Fruit fly (Drosophila melanogaster) S2 (cell line): ENCODE data around the gene CG15629.

ENCODE experiments used
- CG8478 ChIP-seq: fragments of >200 bp; optimal IDR thresholded peaks from 2 replicates; lab custom pipeline; 2018
- CTCF ChIP-seq, 2 experiments: fragments of >200 bp; optimal IDR thresholded peaks; 2 replicates each; lab custom pipeline; 2018

The CG15629 gene

dm6 chr2L:4818056-4818455, 5.2 kb downstream of the CG15629 start, which contains the start of gene CG3225:
CG3225 (minus strand) TSS chr2L:4818245.
- TF ChIP-seq CTCF (optimal IDR thresholded peaks at IDR 0.05; lab: Kevin White, UChicago) (no peak), CG8478 (no peak)

- TF ChIP-seq CTCF (optimal IDR thresholded peaks at IDR 0.05; lab: Kevin White, UChicago) (no peak), CG8478 (no peak)
These were observed 7.2 kb downstream of the CG15629 start for dm6 chr2L:4819995-4820394.

- TF ChIP-seq CTCF (optimal IDR thresholded peaks at IDR 0.05; lab: Kevin White, UChicago) (no peak), CG8478 (no peak)
These were observed 7.9 kb downstream of the CG15629 start for dm6 chr2L:4820448-4821318.

dm6 chr2L:4821319-4821717, 8.5 kb downstream of the CG15629 start:
- TF ChIP-seq CTCF (optimal IDR thresholded peaks at IDR 0.05; lab: Kevin White, UChicago) (no peak), CG8478 (no peak)

- TF ChIP-seq CTCF (optimal IDR thresholded peaks at IDR 0.05; lab: Kevin White, UChicago) (no peak), CG8478 (no peak)
These were observed 8.9 kb downstream of the CG15629 start, which contains the start of gene CG15628 for dm6 chr2L:4821757-4822156. CG15628 (plus strand) TSS chr2L:4821774.

- no peak for TF ChIP-seq CTCF (optimal IDR thresholded peaks at IDR 0.05; lab: Kevin White, UChicago)
- TF ChIP-seq CG8478 = no peak
These were observed 9.4 kb downstream of the CG15629 start for dm6 chr2L:4822258-4822657.

dm6 chr2L:4823797-4824196, 11.0 kb downstream of the CG15629 start:
- TF ChIP-seq CG8478 (no peak), CTCF (optimal IDR thresholded peaks at IDR 0.05; lab: Kevin White, UChicago) (no peak)

dm6 chr2L:4825695-4826094, 12.9 kb downstream of the CG15629 start:
- TF ChIP-seq CG8478 (no peak), CTCF (optimal IDR thresholded peaks at IDR 0.05; lab: Kevin White, UChicago) (no peak)

dm6 chr2L:4829040-4829439, 16.2 kb downstream of the CG15629 start:
- TF ChIP-seq CTCF (optimal IDR thresholded peaks at IDR 0.05; lab: Kevin White, UChicago) = no peak
- no peak for TF ChIP-seq CG8478

dm6 chr2L:4830490-4830889, 17.7 kb downstream of the CG15629 start, which contains the start of gene Fnta:
Fnta (minus strand) TSS chr2L:4830693.
- TF ChIP-seq CTCF (optimal IDR thresholded peaks at IDR 0.05; lab: Kevin White, UChicago) (no peak), CG8478 (no peak)

- TF ChIP-seq CG8478 (no peak), CTCF (optimal IDR thresholded peaks at IDR 0.05; lab: Kevin White, UChicago) (no peak)
These were observed 22.4 kb downstream of the CG15629 start, which contains the start of gene Ir25a for dm6 chr2L:4835091-4835689. Ir25a (minus strand) TSS chr2L:4835300.

- TF ChIP-seq CTCF (optimal IDR thresholded peaks at IDR 0.05; lab: Kevin White, UChicago) = no peak
These were observed 23.4 kb downstream of the CG15629 start for dm6 chr2L:4836193-4836592.

dm6 chr2L:4837772-4838397, 25.1 kb downstream of the CG15629 start, which contains the start of the genes tank and CG12194:
tank (minus strand) TSS chr2L:4837999.
CG12194 (plus strand) TSS chr2L:4838347.
- TF ChIP-seq CTCF (optimal IDR thresholded peaks at IDR 0.05; lab: Kevin White, UChicago) (no peak), CG8478 (no peak)

dm6 chr2L:4838494-4839320, 25.9 kb downstream of the CG15629 start:
- TF ChIP-seq CG8478 = no peak
- no peak for TF ChIP-seq CTCF (optimal IDR thresholded peaks at IDR 0.05; lab: Kevin White, UChicago)

dm6 chr2L:4846629-4847125, 33.9 kb downstream of the CG15629 start:
- no peak for TF ChIP-seq CTCF (optimal IDR thresholded peaks at IDR 0.05; lab: Kevin White, UChicago)
- no peak for TF ChIP-seq CG8478
